Fruit fly (Drosophila melanogaster): ENCODE results near the gene CG7720.
A peak's percentile ranks its signal among the peaks of the same experiment; 100 is the strongest.

The CG7720 gene

DNA sequence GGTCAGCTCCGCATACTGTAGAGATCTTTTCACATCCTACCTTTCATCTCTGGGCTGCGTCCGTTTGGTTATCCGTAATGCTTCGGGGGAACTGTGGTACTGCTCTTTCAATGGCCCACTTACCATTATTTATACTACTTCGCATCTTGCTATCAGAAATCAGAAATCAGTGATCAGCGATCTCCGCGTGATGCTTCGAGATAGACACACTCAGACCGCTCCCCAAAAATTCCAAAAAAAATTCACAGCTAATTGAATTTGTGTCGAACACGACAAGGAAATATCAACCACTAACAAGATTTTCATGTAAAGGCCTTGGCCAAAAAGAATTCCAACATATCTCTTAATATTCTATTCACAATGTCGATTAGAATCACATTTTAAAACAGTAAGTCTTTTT is 66.6 kb downstream of the CG7720 start, which contains the start of gene CG7715 (continued):
- TF ChIP-seq dati (GFP tag; IDR thresholded peaks at IDR 0.05) = no peak
- no peak for TF ChIP-seq B-H2 (GFP tag; optimal IDR thresholded peaks at IDR 0.05)
- TF ChIP-seq dmrt99B (tag; optimal IDR thresholded peaks at IDR 0.05) = no peak
- TF ChIP-seq nom (GFP tag; optimal IDR thresholded peaks at IDR 0.05) = no peak
- TF ChIP-seq hth (optimal IDR thresholded peaks at IDR 0.05) = no peak

DNA sequence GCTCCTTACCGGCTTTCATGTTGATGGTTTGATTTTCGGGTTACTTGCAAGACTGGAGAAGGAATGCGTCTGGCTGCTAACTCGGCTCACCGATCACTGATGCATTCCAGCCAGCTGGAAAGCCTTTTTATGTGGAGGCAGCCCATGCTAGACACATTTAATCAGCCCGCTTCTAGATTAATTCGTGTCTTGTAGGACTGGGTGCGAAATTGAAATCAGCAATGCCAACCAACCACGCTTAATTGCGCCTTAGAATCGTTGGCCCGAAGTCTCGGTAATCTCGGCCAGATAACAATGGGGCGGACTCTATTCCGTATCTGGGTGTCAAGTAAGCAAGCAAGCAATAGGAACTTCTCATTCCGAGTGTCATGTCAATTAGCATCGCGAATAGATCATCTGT is 68.6 kb downstream of the CG7720 start, which contains the start of gene CG7714:
TSS of gene CG7714 (minus strand) at position 101 of the 400 bp plus-strand sequence.
- no peak for TF ChIP-seq lov (optimal IDR thresholded peaks at IDR 0.05)
- TF ChIP-seq lov (GFP tag; IDR thresholded peaks at IDR 0.05) = no peak
- TF ChIP-seq gt (GFP tag; IDR thresholded peaks at IDR 0.05) = no peak
- no peak for TF ChIP-seq seq (GFP tag; IDR thresholded peaks at IDR 0.05)
- no peak for TF ChIP-seq slbo (GFP tag; IDR thresholded peaks at IDR 0.05)
- TF ChIP-seq Bteb2 (GFP tag; optimal IDR thresholded peaks at IDR 0.05) = no peak
- no peak for TF ChIP-seq gem (tag; optimal IDR thresholded peaks at IDR 0.05)
- no peak for TF ChIP-seq ro (GFP tag; IDR thresholded peaks at IDR 0.05)
- peak; percentile 20 for TF ChIP-seq Ets65A (GFP tag)

DNA sequence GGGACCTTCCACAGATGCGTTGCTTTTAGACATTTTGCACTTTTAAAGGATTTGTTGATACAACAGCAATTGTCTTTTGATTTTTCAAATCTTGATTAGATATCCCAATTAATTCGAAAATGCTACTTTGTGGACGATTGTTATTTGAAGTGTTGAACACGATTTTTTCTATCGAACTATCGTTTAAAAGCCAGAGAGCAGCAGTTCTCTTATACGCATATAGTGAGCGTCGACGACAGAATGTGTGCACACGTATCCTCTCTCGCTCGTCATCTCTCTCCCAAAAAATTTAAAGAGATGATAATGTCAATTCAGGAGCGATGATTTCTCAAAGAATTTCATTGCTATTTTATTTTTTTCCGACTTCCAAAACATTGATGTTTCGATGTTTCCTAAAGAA is 72.5 kb downstream of the CG7720 start, which contains the start of gene CG34283:
TSS of gene CG34283 (minus strand) at position 101 of the 400 bp plus-strand sequence.
- no peak for TF ChIP-seq CG2712 (tag; optimal IDR thresholded peaks at IDR 0.05)
- TF ChIP-seq CG16815 (GFP tag; optimal IDR thresholded peaks at IDR 0.05) = no peak
- no peak for TF ChIP-seq twi (tag; optimal IDR thresholded peaks at IDR 0.05)
- TF ChIP-seq pnt (GFP tag; optimal IDR thresholded peaks at IDR 0.05) = no peak
- no peak for TF ChIP-seq wek (GFP tag; optimal IDR thresholded peaks at IDR 0.05)
- TF ChIP-seq gt (GFP tag; IDR thresholded peaks at IDR 0.05) = no peak
- TF ChIP-seq zf30C (GFP tag; optimal IDR thresholded peaks at IDR 0.05) = no peak
- TF ChIP-seq CG2199 (GFP tag; IDR thresholded peaks at IDR 0.05) = no peak
- no peak for TF ChIP-seq zfh2 (GFP tag; optimal IDR thresholded peaks at IDR 0.05)
- TF ChIP-seq lov (optimal IDR thresholded peaks at IDR 0.05) = no peak
- no peak for TF ChIP-seq lov (GFP tag; IDR thresholded peaks at IDR 0.05)
- TF ChIP-seq Neu2 (GFP tag; optimal IDR thresholded peaks at IDR 0.05; ENCODE audit: borderline replicate concordance) = peak; percentile 41
- no peak for TF ChIP-seq CG6854 (GFP tag; optimal IDR thresholded peaks at IDR 0.05)
- no peak for TF ChIP-seq Fer3 (tag; optimal IDR thresholded peaks at IDR 0.05)
- peak; percentile 43 for TF ChIP-seq stwl (tag; optimal IDR thresholded peaks at IDR 0.05)
- no peak for TF ChIP-seq CG10209 (GFP tag; optimal IDR thresholded peaks at IDR 0.05)
- TF ChIP-seq Dll (GFP tag; IDR thresholded peaks at IDR 0.05; ENCODE audit: partially characterized antibody) = peak; percentile 34; the same call in 1 of the 4 replicates
- TF ChIP-seq Trl (optimal IDR thresholded peaks at IDR 0.05) = peak in 1 of 2 experiments; percentile 47
- TF ChIP-seq Trl (GFP tag; optimal IDR thresholded peaks at IDR 0.05) = no peak

DNA sequence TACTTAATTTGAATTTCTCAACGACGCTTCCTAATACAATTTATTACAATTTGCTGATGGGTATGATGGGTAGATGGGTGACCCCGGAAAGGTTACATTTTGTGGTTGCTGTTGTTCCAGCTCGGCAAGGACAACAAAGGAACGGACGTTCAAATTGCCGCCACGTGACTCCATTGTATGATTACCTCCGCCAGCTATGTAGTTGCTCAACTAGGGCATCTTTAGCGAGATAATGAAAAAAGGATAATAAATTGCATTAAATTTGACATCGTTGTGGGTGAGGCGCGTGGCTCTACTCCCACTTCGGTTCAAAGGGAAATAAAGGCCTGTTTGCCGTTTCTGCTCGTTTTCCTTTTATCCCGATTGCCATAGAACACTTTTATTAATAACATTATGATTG is 73.6 kb downstream of the CG7720 start:
- TF ChIP-seq Hey (tag; optimal IDR thresholded peaks at IDR 0.05) (peak; percentile 96), al (GFP tag; IDR thresholded peaks at IDR 0.05) (no peak), D (optimal IDR thresholded peaks at IDR 0.05) (no peak), D (GFP tag; optimal IDR thresholded peaks at IDR 0.05) (peak; percentile 2), CG17829 (tag; optimal IDR thresholded peaks at IDR 0.05) (no peak), sens (GFP tag) (no peak), Med (GFP tag) (peak; percentile 5), abd-A (tag; optimal IDR thresholded peaks at IDR 0.05) (peak; percentile 57)

Measured in whole organism, embryonic.